Fruit fly (Drosophila melanogaster) whole organism, prepupa: Measurements from ENCODE around the gene Rrp5.

ENCODE experiments used
- Blimp-1 ChIP-seq: fragments of 200-800 bp; sonication (Bioruptor generic); optimal IDR thresholded peaks from 3 replicates; lab custom pipeline; 2017; ENCODE audit warnings: missing biosample characterization, missing genetic modification characterization, mild to moderate bottlenecking, moderate library complexity, missing genetic modification reagents
- CG11902 ChIP-seq: fragments of 200-800 bp; sonication (Bioruptor generic); optimal IDR thresholded peaks from 3 replicates; lab custom pipeline; 2016; ENCODE audit warnings: missing biosample characterization, missing genetic modification characterization
- CG16779 ChIP-seq: fragments of 200-800 bp; sonication (Bioruptor generic); optimal IDR thresholded peaks from 3 replicates; lab custom pipeline; 2017; ENCODE audit warnings: missing biosample characterization, mild to moderate bottlenecking, missing genetic modification characterization
- CG34406 ChIP-seq: fragments of 200-800 bp; sonication (Bioruptor generic); optimal IDR thresholded peaks from 3 replicates; lab custom pipeline; 2016; ENCODE audit warnings: missing biosample characterization, missing genetic modification characterization
- Hr39 ChIP-seq: fragments of 200-800 bp; sonication (Bioruptor generic); optimal IDR thresholded peaks from 2 replicates; lab custom pipeline; 2016; ENCODE audit warnings: missing biosample characterization, missing genetic modification characterization
- Lpt ChIP-seq: fragments of 200-800 bp; sonication (Bioruptor generic); optimal IDR thresholded peaks from 3 replicates; lab custom pipeline; 2016; ENCODE audit warnings: missing biosample characterization, missing genetic modification characterization
- salr ChIP-seq, 2 experiments: fragments of 200-800 bp; sonication (Bioruptor generic); optimal IDR thresholded peaks; 3 replicates each; lab custom pipeline; 2016 to 2018; ENCODE audit warnings: missing biosample characterization in 2 of 2, missing genetic modification characterization in 2 of 2, mild to moderate bottlenecking in 1 of 2

DNA sequence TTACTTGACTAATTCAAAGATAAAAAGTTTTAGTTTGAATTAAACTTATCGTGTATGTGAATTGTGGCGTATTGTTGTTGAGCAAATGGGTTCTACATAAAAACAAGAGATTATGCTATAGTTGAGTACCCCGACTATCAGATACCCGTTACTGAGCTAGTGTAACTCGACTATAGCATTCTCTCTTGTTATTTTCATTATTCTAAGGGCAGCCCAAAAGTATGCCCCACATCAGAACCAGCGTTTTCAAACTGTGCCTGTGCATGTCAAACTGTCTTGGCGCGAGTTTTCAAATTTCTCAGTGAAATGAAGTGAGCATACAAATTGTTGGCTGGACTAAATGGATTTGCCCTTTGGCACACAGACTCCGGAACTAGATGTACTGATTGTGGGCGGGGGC is 53.8 kb downstream of the Rrp5 start, which contains the start of gene shps:
- TF ChIP-seq Blimp-1 (GFP tag; lab: Kevin White, UChicago) (no peak), CG34406 (GFP tag; lab: Kevin White, UChicago) (no peak), CG11902 (no peak), CG16779 (tag; lab: Kevin White, UChicago) (no peak), Lpt (GFP tag; lab: Kevin White, UChicago) (no peak), Hr39 (GFP tag; lab: Kevin White, UChicago) (no peak), salr (GFP tag; optimal IDR thresholded peaks at IDR 0.05; lab: Kevin White, UChicago) (no peak)
